Fruit fly (Drosophila melanogaster) whole organism, embryonic: ENCODE results near the gene CycG.

Experiments used
- Antp ChIP-seq: fragments of 200-800 bp; sonication (Bioruptor generic); optimal IDR thresholded peaks from 3 replicates; lab custom pipeline; 2016; ENCODE audit warnings: missing biosample characterization, missing genetic modification characterization
- CG10274 ChIP-seq: fragments of 200-800 bp; sonication (Bioruptor generic); optimal IDR thresholded peaks from 3 replicates; lab custom pipeline; 2017; ENCODE audit warnings: missing biosample characterization, mild to moderate bottlenecking, missing genetic modification characterization
- CG11085 ChIP-seq: fragments of 200-800 bp; sonication (Bioruptor generic); IDR thresholded peaks from 2 replicates; pipeline ENCODE4 v1.3.6; 2022; ENCODE audit warnings: missing biosample characterization, missing genetic modification characterization
- CG11560 ChIP-seq: fragments of 200-800 bp; sonication (Bioruptor generic); IDR thresholded peaks from 3 replicates; pipeline ENCODE4 v1.3.6; 2022; ENCODE audit warnings: missing biosample characterization, missing genetic modification characterization
- CG12391 ChIP-seq: fragments of 200-800 bp; sonication (Bioruptor generic); optimal IDR thresholded peaks from 3 replicates; lab custom pipeline; 2018; ENCODE audit warnings: missing biosample characterization, mild to moderate bottlenecking, missing genetic modification characterization, moderate library complexity
- CG13624 ChIP-seq: fragments of 200-800 bp; sonication (Bioruptor generic); optimal IDR thresholded peaks from 2 replicates; lab custom pipeline; 2016; ENCODE audit warnings: missing biosample characterization, missing genetic modification characterization
- CG1529 ChIP-seq: fragments of 200-800 bp; sonication (Bioruptor generic); optimal IDR thresholded peaks from 3 replicates; lab custom pipeline; 2018; ENCODE audit warnings: missing biosample characterization, missing genetic modification characterization
- CG17385 ChIP-seq: fragments of 200-800 bp; sonication (Bioruptor generic); optimal IDR thresholded peaks from 3 replicates; lab custom pipeline; 2018; ENCODE audit warnings: missing biosample characterization, mild to moderate bottlenecking, missing genetic modification characterization
- CG17568 ChIP-seq: fragments of 200-800 bp; sonication (Bioruptor generic); optimal IDR thresholded peaks from 2 replicates; lab custom pipeline; 2018; ENCODE audit warnings: missing biosample characterization, mild to moderate bottlenecking, missing genetic modification characterization, moderate library complexity
- CG18599 ChIP-seq: fragments of 200-800 bp; sonication (Bioruptor generic); optimal IDR thresholded peaks from 3 replicates; lab custom pipeline; 2017; ENCODE audit warnings: missing biosample characterization, missing genetic modification characterization, mild to moderate bottlenecking, moderate library complexity, missing genetic modification reagents
- CG2129 ChIP-seq: fragments of 200-800 bp; sonication (Bioruptor generic); IDR thresholded peaks from 2 replicates; pipeline ENCODE4 v1.3.6; 2022; ENCODE audit warnings: missing biosample characterization, missing genetic modification characterization; ENCODE audit not compliant: partially characterized antibody
- CG2875 ChIP-seq: fragments of 200-800 bp; sonication (Bioruptor generic); optimal IDR thresholded peaks from 2 replicates; lab custom pipeline; 2017; ENCODE audit warnings: missing biosample characterization, mild to moderate bottlenecking, missing genetic modification characterization, missing genetic modification reagents
- CG3065 ChIP-seq: fragments of 200-800 bp; sonication (Bioruptor generic); optimal IDR thresholded peaks from 2 replicates; lab custom pipeline; 2016; ENCODE audit warnings: missing biosample characterization, missing genetic modification characterization
- CG33213 ChIP-seq: fragments of 200-800 bp; sonication (Bioruptor generic); optimal IDR thresholded peaks from 3 replicates; lab custom pipeline; 2016; ENCODE audit warnings: missing biosample characterization, missing genetic modification characterization
- CG34224 ChIP-seq: fragments of 200-800 bp; sonication (Bioruptor generic); IDR thresholded peaks from 3 replicates; pipeline ENCODE4 v1.3.6; 2022; ENCODE audit warnings: missing biosample characterization, missing genetic modification characterization; ENCODE audit not compliant: partially characterized antibody
- CG43689 ChIP-seq: fragments of 200-800 bp; sonication (Bioruptor generic); IDR thresholded peaks from 2 replicates; pipeline ENCODE4 v1.3.6; 2022; ENCODE audit warnings: missing biosample characterization, missing genetic modification characterization
- CG7372 ChIP-seq: fragments of 200-800 bp; sonication (Bioruptor generic); IDR thresholded peaks from 2 replicates; pipeline ENCODE4 v1.3.6; 2022; ENCODE audit warnings: missing biosample characterization, missing genetic modification characterization
- CG8388 ChIP-seq: fragments of 200-800 bp; sonication (Bioruptor generic); optimal IDR thresholded peaks from 2 replicates; lab custom pipeline; 2019; ENCODE audit warnings: missing biosample characterization, mild to moderate bottlenecking, missing genetic modification characterization, moderate library complexity
- CG8924 ChIP-seq: fragments of 200-800 bp; optimal IDR thresholded peaks from 3 replicates; lab custom pipeline; 2019; ENCODE audit warnings: missing biosample characterization, mild to moderate bottlenecking, missing genetic modification characterization, moderate library complexity
- CG9215 ChIP-seq: fragments of 200-800 bp; sonication (Bioruptor generic); IDR thresholded peaks from 2 replicates; pipeline ENCODE4 v1.3.6; 2022; ENCODE audit warnings: missing biosample characterization, missing genetic modification characterization
- CTCF ChIP-seq: fragments of 200-800 bp; sonication (Bioruptor generic); optimal IDR thresholded peaks from 2 replicates; lab custom pipeline; 2017; ENCODE audit warnings: missing biosample characterization, mild to moderate bottlenecking, missing genetic modification characterization, moderate library complexity
- CoRest ChIP-seq: fragments of 200-800 bp; sonication (Bioruptor generic); optimal IDR thresholded peaks from 3 replicates; lab custom pipeline; 2018; ENCODE audit warnings: missing biosample characterization, mild to moderate bottlenecking, missing genetic modification characterization, moderate library complexity
- D19A ChIP-seq: fragments of 200-800 bp; optimal IDR thresholded peaks from 3 replicates; lab custom pipeline; 2019; ENCODE audit warnings: missing biosample characterization, mild to moderate bottlenecking, missing genetic modification characterization, moderate library complexity
- Drgx ChIP-seq: fragments of 200-800 bp; sonication (Bioruptor generic); IDR thresholded peaks from 2 replicates; pipeline ENCODE4 v1.3.6; 2022; ENCODE audit warnings: missing biosample characterization, missing genetic modification characterization
- HmgZ ChIP-seq: fragments of 200-800 bp; sonication (Bioruptor generic); optimal IDR thresholded peaks from 2 replicates; lab custom pipeline; 2018; ENCODE audit warnings: missing biosample characterization, mild to moderate bottlenecking, missing genetic modification characterization
- MESR4 ChIP-seq: fragments of 200-800 bp; sonication (Bioruptor generic); optimal IDR thresholded peaks from 2 replicates; lab custom pipeline; 2018; ENCODE audit warnings: missing biosample characterization, mild to moderate bottlenecking, missing genetic modification characterization, moderate library complexity
- Med ChIP-seq: fragments of 200-800 bp; sonication (Bioruptor generic); peaks from one replicate; lab custom pipeline; 2016; ENCODE audit warnings: missing biosample characterization, missing genetic modification characterization, mild to moderate bottlenecking, inconsistent platforms, moderate library complexity
- Nf-YB ChIP-seq: fragments of 200-800 bp; sonication (Bioruptor generic); optimal IDR thresholded peaks from 3 replicates; lab custom pipeline; 2019; ENCODE audit warnings: missing biosample characterization, mild to moderate bottlenecking, missing genetic modification characterization, moderate library complexity
- Nf-YC ChIP-seq: fragments of 200-800 bp; optimal IDR thresholded peaks from 3 replicates; lab custom pipeline; 2019; ENCODE audit warnings: missing biosample characterization, mild to moderate bottlenecking, missing genetic modification characterization, moderate library complexity
- Xbp1 ChIP-seq: fragments of 200-800 bp; sonication (Bioruptor generic); optimal IDR thresholded peaks from 3 replicates; lab custom pipeline; 2016; ENCODE audit warnings: missing biosample characterization, mild to moderate bottlenecking, missing genetic modification characterization
- az2 ChIP-seq: fragments of 200-800 bp; sonication (Bioruptor generic); optimal IDR thresholded peaks from 3 replicates; lab custom pipeline; 2016; ENCODE audit warnings: missing biosample characterization, missing genetic modification characterization
- bbx ChIP-seq: fragments of 200-800 bp; sonication (Bioruptor generic); IDR thresholded peaks from 2 replicates; pipeline ENCODE4 v1.3.6; 2022; ENCODE audit warnings: missing biosample characterization, missing genetic modification characterization; ENCODE audit not compliant: partially characterized antibody
- bcd ChIP-seq: fragments of 200-800 bp; sonication (Bioruptor generic); optimal IDR thresholded peaks from 2 replicates; lab custom pipeline; 2017; ENCODE audit warnings: missing biosample characterization, mild to moderate bottlenecking, missing genetic modification characterization
- cg ChIP-seq: fragments of 200-800 bp; sonication (Bioruptor generic); optimal IDR thresholded peaks from 3 replicates; lab custom pipeline; 2019; ENCODE audit warnings: missing biosample characterization, mild to moderate bottlenecking, missing genetic modification characterization, moderate library complexity
- crp ChIP-seq, 2 experiments: fragments of 200-800 bp; sonication (Bioruptor generic); optimal IDR thresholded peaks; 2 replicates in 1 of 2; 3 replicates in 1 of 2; lab custom pipeline; 2017; ENCODE audit warnings: missing biosample characterization in 2 of 2, missing genetic modification characterization in 2 of 2, mild to moderate bottlenecking in 1 of 2, moderate library complexity in 1 of 2
- disco-r ChIP-seq: fragments of 200-800 bp; sonication (Bioruptor generic); optimal IDR thresholded peaks from 2 replicates; lab custom pipeline; 2016; ENCODE audit warnings: missing biosample characterization, missing genetic modification characterization
- en ChIP-seq: fragments of 200-800 bp; sonication (Bioruptor generic); optimal IDR thresholded peaks from 2 replicates; lab custom pipeline; 2016; ENCODE audit warnings: missing biosample characterization, missing genetic modification characterization
- gcm2 ChIP-seq: fragments of 200-800 bp; sonication (Bioruptor generic); optimal IDR thresholded peaks from 2 replicates; lab custom pipeline; 2016; ENCODE audit warnings: missing biosample characterization, missing genetic modification characterization
- gro ChIP-seq: fragments of 200-800 bp; sonication (Bioruptor generic); optimal IDR thresholded peaks from 2 replicates; lab custom pipeline; 2016; ENCODE audit warnings: missing biosample characterization, missing genetic modification characterization
- hb ChIP-seq: fragments of 200-800 bp; sonication (Bioruptor generic); IDR thresholded peaks from 3 replicates; pipeline ENCODE4 v1.3.6; 2022; ENCODE audit warnings: missing biosample characterization, missing genetic modification characterization; ENCODE audit not compliant: partially characterized antibody
- nmo ChIP-seq: fragments of 200-800 bp; sonication (Bioruptor generic); optimal IDR thresholded peaks from 2 replicates; lab custom pipeline; 2018; ENCODE audit warnings: missing biosample characterization, mild to moderate bottlenecking, missing genetic modification characterization, moderate library complexity
- odd ChIP-seq: fragments of 200-800 bp; sonication (Bioruptor generic); optimal IDR thresholded peaks from 2 replicates; lab custom pipeline; 2017; ENCODE audit warnings: missing biosample characterization, mild to moderate bottlenecking, missing genetic modification characterization
- salm ChIP-seq: fragments of 200-800 bp; sonication (Bioruptor generic); optimal IDR thresholded peaks from 2 replicates; lab custom pipeline; 2018; ENCODE audit warnings: missing biosample characterization, mild to moderate bottlenecking, missing genetic modification characterization
- schlank ChIP-seq: fragments of 200-800 bp; sonication (Bioruptor generic); optimal IDR thresholded peaks from 2 replicates; lab custom pipeline; 2018; ENCODE audit warnings: missing biosample characterization, mild to moderate bottlenecking, missing genetic modification characterization
- tap ChIP-seq: fragments of 200-800 bp; optimal IDR thresholded peaks from 3 replicates; lab custom pipeline; 2019; ENCODE audit warnings: missing biosample characterization, mild to moderate bottlenecking, missing genetic modification characterization, moderate library complexity
- trem ChIP-seq: fragments of 200-800 bp; optimal IDR thresholded peaks from 3 replicates; lab custom pipeline; 2019; ENCODE audit warnings: missing biosample characterization, mild to moderate bottlenecking, missing genetic modification characterization, moderate library complexity
- twi ChIP-seq: fragments of 200-800 bp; optimal IDR thresholded peaks from 2 replicates; lab custom pipeline; 2019; ENCODE audit warnings: missing biosample characterization, mild to moderate bottlenecking, missing genetic modification characterization, moderate library complexity
- vnd ChIP-seq: fragments of 200-800 bp; sonication (Bioruptor generic); IDR thresholded peaks from 3 replicates; pipeline ENCODE4 v1.3.6; 2022; ENCODE audit warnings: missing biosample characterization, missing genetic modification characterization; ENCODE audit not compliant: partially characterized antibody

The CycG gene

dm6 chr3R:31580586-31580994, 31.9 kb downstream of the CycG start, which contains the start of the genes pygo and rod (continued):
- TF ChIP-seq gro (GFP tag; lab: Kevin White, UChicago) (no peak), CG2875 (GFP tag; lab: Kevin White, UChicago) (no peak), CG17568 (GFP tag; lab: Kevin White, UChicago) (no peak), CG8924 (no peak), az2 (GFP tag; lab: Kevin White, UChicago) (no peak), disco-r (GFP tag; lab: Kevin White, UChicago) (no peak), bbx (GFP tag; lab: Robert Waterston, UW) (peak; percentile 45), bcd (GFP tag; lab: Kevin White, UChicago) (peak; percentile 6), CG12391 (tag; lab: Kevin White, UChicago) (peak; percentile 34)

dm6 chr3R:31580032-31580431, 32.4 kb downstream of the CycG start:
- TF ChIP-seq CG11560 (tag; lab: Robert Waterston, UW) (no peak), Antp (GFP tag; lab: Kevin White, UChicago) (no peak), Drgx (GFP tag; lab: Robert Waterston, UW) (no peak), CG3065 (GFP tag; lab: Kevin White, UChicago) (no peak), twi (tag; lab: Kevin White, UChicago) (no peak), CG17385 (GFP tag; lab: Kevin White, UChicago) (peak; percentile 83), Nf-YB (GFP tag; lab: Kevin White, UChicago) (no peak), vnd (GFP tag; lab: Robert Waterston, UW) (no peak), odd (no peak), MESR4 (no peak), CG7372 (no peak), D19A (tag; lab: Kevin White, UChicago) (no peak), CG9215 (peak; percentile 47), schlank (tag; lab: Kevin White, UChicago) (no peak), CG10274 (GFP tag; lab: Kevin White, UChicago) (no peak), cg (no peak), CG11085 (no peak)

DNA sequence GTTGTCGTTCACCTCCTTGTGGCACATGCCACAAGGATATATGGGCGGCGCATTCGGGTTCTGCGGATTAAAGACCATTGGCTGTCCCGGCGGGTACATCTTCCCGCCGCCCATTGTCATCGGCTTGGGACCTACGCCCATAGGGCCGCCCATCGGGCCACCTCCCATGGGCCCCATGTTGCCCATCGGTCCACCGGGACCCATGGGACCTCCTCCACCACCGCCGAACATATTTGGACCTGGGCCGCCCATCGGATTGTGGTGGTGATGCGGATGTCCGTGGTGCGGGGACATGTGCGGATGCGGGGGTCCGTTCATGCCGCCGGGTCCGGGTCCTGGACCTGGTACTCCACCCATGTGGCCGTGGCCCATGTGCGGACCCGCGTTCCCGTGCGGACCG, 35.1 kb downstream of the CycG start:
- no peak for TF ChIP-seq tap (tag; lab: Kevin White, UChicago)
- TF ChIP-seq Med (GFP tag; lab: Kevin White, UChicago) = peak; percentile 49

DNA sequence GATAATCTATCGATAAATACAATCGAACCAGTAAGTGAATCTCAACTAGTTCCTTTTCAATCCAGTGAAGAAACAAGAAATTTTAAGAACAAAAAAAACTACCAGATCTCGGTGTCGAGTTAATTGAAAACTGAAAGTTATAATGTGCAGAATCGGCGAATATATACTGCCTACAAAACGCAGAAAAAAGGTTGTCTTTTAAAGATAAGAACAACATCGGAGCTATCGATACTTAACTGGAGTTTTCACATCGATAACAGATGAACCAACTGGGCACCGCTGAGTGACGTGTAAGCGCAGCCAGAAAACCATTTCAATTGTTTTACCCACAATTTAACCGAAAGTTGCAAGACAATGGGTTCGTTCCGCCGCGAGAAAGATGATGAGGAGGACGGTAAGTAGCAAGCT, 40.6 kb downstream of the CycG start, which contains the start of gene gammaCOP:
TSS of gene gammaCOP (plus strand) at position 259 of the 408 bp plus-strand sequence.
- TF ChIP-seq CTCF (no peak), CG13624 (peak; percentile 55), CoRest (peak; percentile 26), CG18599 (GFP tag; lab: Kevin White, UChicago) (no peak), salm (tag; lab: Kevin White, UChicago) (no peak), CG43689 (GFP tag; lab: Robert Waterston, UW) (no peak), CG33213 (GFP tag; lab: Kevin White, UChicago) (peak; percentile 1), en (GFP tag; lab: Kevin White, UChicago) (no peak), CG34224 (GFP tag; lab: Robert Waterston, UW) (peak; percentile 95), Xbp1 (peak; percentile 77), crp (GFP tag; optimal IDR thresholded peaks at IDR 0.05; lab: Kevin White, UChicago) (no peak), trem (tag; lab: Kevin White, UChicago) (peak; percentile 71), CG1529 (GFP tag; lab: Kevin White, UChicago) (no peak), gcm2 (GFP tag; lab: Kevin White, UChicago) (no peak), Nf-YC (tag; lab: Kevin White, UChicago) (no peak), HmgZ (no peak), CG8388 (no peak), hb (GFP tag; lab: Robert Waterston, UW) (peak; percentile 80), nmo (peak; percentile 53), CG2129 (peak; percentile 77), cg (peak; percentile 25)
